Worm (Caenorhabditis elegans) whole organism, mixed stage, embryonic: Measurements from ENCODE around the gene Y70C5C.1.

ENCODE experiments used
- M03D4.4 ChIP-seq: sonication (generic microtip); optimal IDR thresholded peaks from 2 replicates; lab custom pipeline; 2017; ENCODE audit warnings: mild to moderate bottlenecking, missing genetic modification characterization, missing compliant biosample characterization
- bed-3 ChIP-seq: fragments of 200-800 bp; sonication (Bioruptor generic); optimal IDR thresholded peaks from 3 replicates; lab custom pipeline; 2018; ENCODE audit warnings: mild to moderate bottlenecking, missing genetic modification characterization, moderate library complexity, missing compliant biosample characterization
- blmp-1 ChIP-seq: fragments of 150-350 bp; optimal IDR thresholded peaks from 2 replicates; lab custom pipeline; 2014; ENCODE audit warnings: missing biosample characterization, missing genetic modification characterization
- ceh-39 ChIP-seq: fragments of 150-350 bp; optimal IDR thresholded peaks from 2 replicates; lab custom pipeline; 2014; ENCODE audit warnings: missing biosample characterization, missing genetic modification characterization
- ceh-43 ChIP-seq: fragments of 200-800 bp; sonication (Bioruptor generic); optimal IDR thresholded peaks from 2 replicates; lab custom pipeline; 2018; ENCODE audit warnings: mild to moderate bottlenecking, missing genetic modification characterization, moderate library complexity, missing compliant biosample characterization
- ceh-83 ChIP-seq: fragments of 200-800 bp; sonication (Bioruptor generic); optimal IDR thresholded peaks from 2 replicates; lab custom pipeline; 2018; ENCODE audit warnings: mild to moderate bottlenecking, missing genetic modification characterization, missing compliant biosample characterization
- cnd-1 ChIP-seq: fragments of 200-800 bp; sonication (Bioruptor generic); optimal IDR thresholded peaks from 2 replicates; lab custom pipeline; 2018; ENCODE audit warnings: mild to moderate bottlenecking, missing genetic modification characterization, missing compliant biosample characterization
- drap-1 ChIP-seq: fragments of 200-800 bp; sonication (Bioruptor generic); optimal IDR thresholded peaks from 3 replicates; lab custom pipeline; 2018; ENCODE audit warnings: mild to moderate bottlenecking, missing genetic modification characterization, missing compliant biosample characterization
- elt-1 ChIP-seq: sonication (generic microtip); optimal IDR thresholded peaks from 2 replicates; lab custom pipeline; 2017; ENCODE audit warnings: missing genetic modification characterization, mild to moderate bottlenecking, missing compliant biosample characterization, antibody characterized with exemption, moderate library complexity, borderline replicate concordance; ENCODE audit not compliant: insufficient read depth
- elt-3 ChIP-seq: fragments of 150-350 bp; optimal IDR thresholded peaks from 2 replicates; lab custom pipeline; 2014; ENCODE audit warnings: missing biosample characterization, missing genetic modification characterization
- flh-1 ChIP-seq: fragments of 200-800 bp; sonication (Bioruptor generic); optimal IDR thresholded peaks from 2 replicates; lab custom pipeline; 2018; ENCODE audit warnings: mild to moderate bottlenecking, missing genetic modification characterization, moderate library complexity, missing compliant biosample characterization
- ham-2 ChIP-seq: fragments of 200-800 bp; sonication (Bioruptor generic); optimal IDR thresholded peaks from 2 replicates; lab custom pipeline; 2018; ENCODE audit warnings: mild to moderate bottlenecking, missing genetic modification characterization, missing compliant biosample characterization
- hlh-1 ChIP-seq: fragments of 150-350 bp; optimal IDR thresholded peaks from 2 replicates; lab custom pipeline; 2014; ENCODE audit warnings: missing biosample characterization, missing genetic modification reagents, missing genetic modification characterization
- lin-13 ChIP-seq: fragments of 150-350 bp; optimal IDR thresholded peaks from 2 replicates; lab custom pipeline; 2014; ENCODE audit warnings: missing biosample characterization, missing genetic modification characterization
- lin-32 ChIP-seq: fragments of 200-800 bp; sonication (Bioruptor generic); optimal IDR thresholded peaks from 2 replicates; lab custom pipeline; 2018; ENCODE audit warnings: mild to moderate bottlenecking, missing genetic modification characterization, missing compliant biosample characterization
- lsy-2 ChIP-seq: fragments of 150-350 bp; optimal IDR thresholded peaks from 2 replicates; lab custom pipeline; 2014; ENCODE audit warnings: missing biosample characterization, missing genetic modification characterization
- mab-5 ChIP-seq: fragments of 150-350 bp; optimal IDR thresholded peaks from 2 replicates; lab custom pipeline; 2014; ENCODE audit warnings: missing biosample characterization, missing genetic modification characterization
- mep-1 ChIP-seq: fragments of 150-350 bp; optimal IDR thresholded peaks from 2 replicates; lab custom pipeline; 2017; ENCODE audit warnings: missing biosample characterization, missing genetic modification reagents, missing genetic modification characterization, inconsistent platforms
- mls-2 ChIP-seq: sonication (generic microtip); optimal IDR thresholded peaks from 2 replicates; lab custom pipeline; 2016; ENCODE audit warnings: mild to moderate bottlenecking, missing genetic modification characterization, moderate library complexity, missing compliant biosample characterization
- nhr-12 ChIP-seq: fragments of 150-350 bp; optimal IDR thresholded peaks from 2 replicates; lab custom pipeline; 2014; ENCODE audit warnings: missing biosample characterization, missing genetic modification characterization
- nhr-2 ChIP-seq: fragments of 150-350 bp; optimal IDR thresholded peaks from 2 replicates; lab custom pipeline; 2014; ENCODE audit warnings: missing biosample characterization, missing genetic modification characterization
- nhr-28 ChIP-seq: fragments of 150-350 bp; optimal IDR thresholded peaks from 2 replicates; lab custom pipeline; 2014; ENCODE audit warnings: missing biosample characterization, missing genetic modification characterization
- nhr-76 ChIP-seq: sonication (generic microtip); optimal IDR thresholded peaks from 2 replicates; lab custom pipeline; 2017; ENCODE audit warnings: missing biosample characterization, missing genetic modification characterization
- pha-4 ChIP-seq: fragments of 150-350 bp; optimal IDR thresholded peaks from 2 replicates; lab custom pipeline; 2018; ENCODE audit warnings: missing biosample characterization, missing genetic modification reagents, missing genetic modification characterization
- sem-2 ChIP-seq: fragments of 200-800 bp; sonication (Bioruptor generic); optimal IDR thresholded peaks from 2 replicates; lab custom pipeline; 2018; ENCODE audit warnings: mild to moderate bottlenecking, missing genetic modification characterization, missing compliant biosample characterization
- snpc-4 ChIP-seq: fragments of 150-350 bp; optimal IDR thresholded peaks from 2 replicates; lab custom pipeline; 2014; ENCODE audit warnings: missing biosample characterization, missing genetic modification characterization
- sptf-1 ChIP-seq: sonication (generic microtip); optimal IDR thresholded peaks from 2 replicates; lab custom pipeline; 2017; ENCODE audit warnings: mild to moderate bottlenecking, missing genetic modification characterization, moderate library complexity, missing compliant biosample characterization
- tbx-8 ChIP-seq: fragments of 200-800 bp; sonication (Bioruptor generic); optimal IDR thresholded peaks from 2 replicates; lab custom pipeline; 2018; ENCODE audit warnings: mild to moderate bottlenecking, missing genetic modification characterization, moderate library complexity, missing compliant biosample characterization
- unc-120 ChIP-seq: sonication (generic microtip); optimal IDR thresholded peaks from 2 replicates; lab custom pipeline; 2017; ENCODE audit warnings: missing genetic modification characterization, missing compliant biosample characterization; ENCODE audit not compliant: poor library complexity, severe bottlenecking
- unc-39 ChIP-seq: fragments of 150-350 bp; optimal IDR thresholded peaks from 2 replicates; lab custom pipeline; 2014; ENCODE audit warnings: missing biosample characterization, missing genetic modification characterization
- unc-62 ChIP-seq: fragments of 150-350 bp; optimal IDR thresholded peaks from 2 replicates; lab custom pipeline; 2014; ENCODE audit warnings: missing biosample characterization, missing genetic modification reagents, missing genetic modification characterization
- zip-8 ChIP-seq: fragments of 150-350 bp; optimal IDR thresholded peaks from 2 replicates; lab custom pipeline; 2014; ENCODE audit warnings: missing biosample characterization, missing genetic modification characterization
- ztf-11 ChIP-seq: fragments of 150-350 bp; optimal IDR thresholded peaks from 2 replicates; lab custom pipeline; 2014; ENCODE audit warnings: missing biosample characterization, missing genetic modification characterization

Y70C5C.1 gene

DNA sequence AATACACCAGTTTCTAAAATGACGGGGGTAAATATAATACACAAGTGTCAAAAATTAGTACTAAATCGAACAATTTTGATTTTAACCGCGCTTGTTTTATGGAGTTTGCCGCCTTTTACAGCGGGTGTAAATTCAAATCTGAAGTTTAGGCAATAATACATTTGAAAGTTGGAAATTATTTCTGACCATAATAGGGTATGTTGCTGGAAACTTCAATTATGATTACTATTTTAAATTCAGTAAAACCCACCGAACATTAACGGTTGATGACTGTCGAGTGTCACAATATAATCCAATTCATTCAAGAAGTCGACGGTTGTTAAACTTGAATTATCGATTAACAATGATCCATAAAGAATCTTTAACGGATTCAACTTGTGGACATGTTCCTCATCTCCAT, 13.8 kb downstream of the Y70C5C.1 start:
- TF ChIP-seq mls-2 (tag; lab: Kevin White, UChicago) (no peak), ztf-11 (tag; lab: Kevin White, UChicago) (no peak)
- TF ChIP-seq, all 35 proteins: peak for 0

ce11 chrV:16716574-16716973, 16.6 kb downstream of the Y70C5C.1 start, which contains the start of gene srh-137:
srh-137 (minus strand) TSS chrV:16716674.
- TF ChIP-seq mab-5 (tag; lab: Kevin White, UChicago), result no peak
- TF ChIP-seq nhr-76 (tag; lab: Kevin White, UChicago), result no peak
- TF ChIP-seq M03D4.4 (tag; lab: Kevin White, UChicago), result no peak
- no peak for TF ChIP-seq bed-3
- no peak for TF ChIP-seq zip-8
- no peak for TF ChIP-seq sem-2 (GFP tag; lab: Kevin White, UChicago)
- TF ChIP-seq mep-1 (tag; lab: Kevin White, UChicago), result no peak
- TF ChIP-seq unc-39 (tag; lab: Kevin White, UChicago), result no peak
- no peak for TF ChIP-seq nhr-12 (tag; lab: Kevin White, UChicago)

DNA sequence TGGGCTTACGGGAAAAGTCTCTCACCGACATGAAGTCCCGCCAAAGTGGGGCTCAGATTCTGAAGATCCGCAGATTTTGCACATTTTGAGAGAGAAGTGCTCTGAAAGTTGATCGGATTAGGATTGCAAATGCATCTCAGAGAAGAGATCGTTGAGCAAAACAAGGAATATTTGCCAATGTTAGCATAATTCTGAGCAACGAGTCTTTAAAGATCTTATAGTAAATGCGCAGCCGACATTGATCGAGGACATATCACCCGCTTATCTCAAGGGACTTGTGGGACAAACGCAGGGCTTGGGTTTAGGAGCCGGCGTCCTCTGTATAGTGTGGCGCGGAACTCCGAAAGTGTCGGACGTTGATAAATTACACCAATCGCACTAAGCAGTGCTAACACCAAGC, 23.7 kb downstream of the Y70C5C.1 start, which contains the start of gene nhr-112:
nhr-112 (minus strand) TSS at position 101 of the 400 bp plus-strand sequence.
- TF ChIP-seq pha-4, result no peak
- no peak for TF ChIP-seq lin-32
- TF ChIP-seq mls-2 (tag; lab: Kevin White, UChicago), result no peak
- TF ChIP-seq nhr-2, result no peak
- no peak for TF ChIP-seq nhr-28
- TF ChIP-seq ceh-43, result no peak
- TF ChIP-seq lin-13, result no peak
- no peak for TF ChIP-seq snpc-4
- TF ChIP-seq nhr-76 (tag; lab: Kevin White, UChicago), result no peak
- no peak for TF ChIP-seq lsy-2
- no peak for TF ChIP-seq mep-1 (tag; lab: Kevin White, UChicago)
- TF ChIP-seq ham-2 (GFP tag; lab: Kevin White, UChicago), result no peak
- no peak for TF ChIP-seq sptf-1 (tag; lab: Kevin White, UChicago)
- no peak for TF ChIP-seq hlh-1
- no peak for TF ChIP-seq ztf-11 (tag; lab: Kevin White, UChicago)
- TF ChIP-seq drap-1 (GFP tag; lab: Kevin White, UChicago), result no peak
- no peak for TF ChIP-seq tbx-8
- TF ChIP-seq nhr-12 (tag; lab: Kevin White, UChicago), result no peak
- no peak for TF ChIP-seq blmp-1
- no peak for TF ChIP-seq ceh-39 (tag; lab: Kevin White, UChicago)
- TF ChIP-seq, all 35 proteins: peak for 0

ce11 chrV:16724574-16724973, 24.6 kb downstream of the Y70C5C.1 start:
- TF ChIP-seq blmp-1 (no peak), flh-1 (GFP tag; lab: Kevin White, UChicago) (no peak), cnd-1 (no peak), nhr-76 (tag; lab: Kevin White, UChicago) (no peak), lsy-2 (no peak), nhr-12 (tag; lab: Kevin White, UChicago) (no peak), elt-3 (tag; lab: Kevin White, UChicago) (no peak), ceh-83 (no peak), ceh-39 (tag; lab: Kevin White, UChicago) (no peak), sptf-1 (tag; lab: Kevin White, UChicago) (no peak), ceh-43 (no peak), mls-2 (tag; lab: Kevin White, UChicago) (no peak), elt-1 (no peak), snpc-4 (no peak), hlh-1 (no peak), lin-13 (no peak), bed-3 (no peak), lin-32 (no peak)

ce11 chrV:16725955-16726354, 25.9 kb downstream of the Y70C5C.1 start:
- no peak for TF ChIP-seq unc-62 (GFP tag; lab: Kevin White, UChicago)
- TF ChIP-seq blmp-1, result no peak
- no peak for TF ChIP-seq unc-120 (tag; lab: Kevin White, UChicago)
- TF ChIP-seq sptf-1 (tag; lab: Kevin White, UChicago), result no peak
- no peak for TF ChIP-seq mls-2 (tag; lab: Kevin White, UChicago)
- no peak for TF ChIP-seq bed-3
- no peak for TF ChIP-seq unc-39 (tag; lab: Kevin White, UChicago)
